Fruit fly (Drosophila melanogaster) whole organism, prepupa: ENCODE measurements around the gene Atac3.

Experiments
- Blimp-1 ChIP-seq: fragments of 200-800 bp; sonication (Bioruptor generic); optimal IDR thresholded peaks from 3 replicates; lab custom pipeline; 2017; ENCODE audit warnings: missing biosample characterization, missing genetic modification characterization, mild to moderate bottlenecking, moderate library complexity, missing genetic modification reagents
- Ets21C ChIP-seq: fragments of 200-800 bp; sonication (Bioruptor generic); optimal IDR thresholded peaks from 3 replicates; lab custom pipeline; 2016; ENCODE audit warnings: missing biosample characterization, missing genetic modification characterization
- Lpt ChIP-seq: fragments of 200-800 bp; sonication (Bioruptor generic); optimal IDR thresholded peaks from 3 replicates; lab custom pipeline; 2016; ENCODE audit warnings: missing biosample characterization, missing genetic modification characterization
- Sox14 ChIP-seq: fragments of 200-800 bp; sonication (Bioruptor generic); optimal IDR thresholded peaks from 3 replicates; lab custom pipeline; 2016; ENCODE audit warnings: missing biosample characterization, missing genetic modification characterization
- topi ChIP-seq: fragments of 200-800 bp; sonication (Bioruptor generic); optimal IDR thresholded peaks from 3 replicates; lab custom pipeline; 2016; ENCODE audit warnings: missing biosample characterization, missing genetic modification characterization

DNA sequence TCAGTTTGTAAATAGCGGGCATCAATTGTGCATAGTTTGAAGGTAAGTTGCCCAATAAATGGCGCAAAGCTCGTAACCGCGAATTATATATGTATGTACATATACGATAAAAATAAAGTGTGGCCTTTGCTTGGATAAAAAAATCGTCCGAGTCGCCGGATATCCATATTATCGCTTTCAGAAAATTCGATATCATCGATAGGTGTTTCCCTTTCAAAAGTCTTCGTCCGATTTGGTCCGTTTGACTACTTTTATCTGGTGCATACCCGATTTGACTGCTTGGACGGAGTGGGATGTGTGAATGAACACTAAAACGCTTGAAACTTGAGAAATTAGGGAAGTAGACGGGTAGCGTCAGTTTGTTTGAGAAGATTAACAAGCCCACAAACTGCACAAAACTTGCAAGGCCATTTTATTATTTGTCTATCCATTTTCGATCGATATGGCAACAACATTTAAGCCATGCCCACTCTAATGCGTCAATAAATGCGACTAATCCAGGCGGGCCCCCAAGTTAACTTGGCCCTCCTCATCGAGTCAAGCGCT is 1.4 kb upstream of the Atac3 start:
- TF ChIP-seq topi (GFP tag; lab: Kevin White, UChicago), result no peak
- no peak for TF ChIP-seq Sox14 (GFP tag; lab: Kevin White, UChicago)
- no peak for TF ChIP-seq Ets21C (GFP tag; lab: Kevin White, UChicago)
- TF ChIP-seq Blimp-1, result no peak
- no peak for TF ChIP-seq Lpt (GFP tag; lab: Kevin White, UChicago)
